Worm (Caenorhabditis elegans): ENCODE measurements around the gene C01B10.9.

Gene C01B10.9

DNA sequence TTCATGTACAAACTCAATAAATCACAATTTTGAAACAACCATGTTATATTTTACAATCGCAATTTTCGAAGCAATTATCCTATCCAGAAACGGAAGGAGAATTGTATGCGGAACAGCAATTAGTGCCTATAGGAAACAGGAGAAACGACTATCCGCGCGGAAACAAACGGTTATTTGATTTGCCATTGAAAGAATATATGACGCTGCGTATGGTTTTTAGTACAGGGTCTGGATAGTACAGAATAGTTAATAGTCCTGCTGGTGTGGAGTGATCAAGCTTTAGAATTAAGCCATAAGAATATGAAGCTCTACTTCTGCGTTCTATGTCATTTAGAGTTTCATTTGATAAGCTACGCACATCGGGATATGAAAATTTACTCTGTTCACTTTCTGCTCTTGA lies 14.9 kb downstream of the C01B10.9 start:
- TF ChIP-seq xbp-1 (tag; optimal IDR thresholded peaks at IDR 0.05) (no peak), blmp-1 (tag; optimal IDR thresholded peaks at IDR 0.05) (peak; percentile 3)

- no peak for TF ChIP-seq lsy-2 (tag; optimal IDR thresholded peaks at IDR 0.05)
- TF ChIP-seq zag-1 (tag; optimal IDR thresholded peaks at IDR 0.05) = no peak
- peak; percentile 73 for TF ChIP-seq lin-14 (GFP tag; optimal IDR thresholded peaks at IDR 0.05)
- TF ChIP-seq unc-30 (tag; optimal IDR thresholded peaks at IDR 0.05) = no peak
- TF ChIP-seq efl-1 (optimal IDR thresholded peaks at IDR 0.05) = no peak
- TF ChIP-seq efl-1 (GFP tag; optimal IDR thresholded peaks at IDR 0.05 in 1 of 2) = peak in 1 of 2 experiments; percentile 54
- TF ChIP-seq pax-3 (tag; optimal IDR thresholded peaks at IDR 0.05) = no peak
- TF ChIP-seq lin-13 (GFP tag; optimal IDR thresholded peaks at IDR 0.05) = no peak
- peak; percentile 15 for TF ChIP-seq rnt-1 (tag; optimal IDR thresholded peaks at IDR 0.05)
- no peak for TF ChIP-seq sup-37 (GFP tag; optimal IDR thresholded peaks at IDR 0.05)
- no peak for TF ChIP-seq xbp-1 (tag; optimal IDR thresholded peaks at IDR 0.05)
- TF ChIP-seq lin-15B (tag; optimal IDR thresholded peaks at IDR 0.05) = no peak
- TF ChIP-seq pqm-1 (tag; optimal IDR thresholded peaks at IDR 0.05) = no peak
- no peak for TF ChIP-seq nhr-90 (tag; optimal IDR thresholded peaks at IDR 0.05; ENCODE audit: poor library complexity)
- TF ChIP-seq mef-2 (tag; optimal IDR thresholded peaks at IDR 0.05) = no peak
- TF ChIP-seq snu-23 (GFP tag; optimal IDR thresholded peaks at IDR 0.05) = no peak
- TF ChIP-seq hpl-2 (GFP tag; optimal IDR thresholded peaks at IDR 0.05) = no peak
- TF ChIP-seq nhr-85 (tag) = no peak
- peak; percentile 14 for TF ChIP-seq tbx-2 (tag; optimal IDR thresholded peaks at IDR 0.05)
- no peak for TF ChIP-seq Y116A8C.19 (tag; optimal IDR thresholded peaks at IDR 0.05; ENCODE audit: borderline replicate concordance)
- TF ChIP-seq ztf-11 (tag; optimal IDR thresholded peaks at IDR 0.05) = peak in 1 of 2 experiments; percentile 43
- no peak for TF ChIP-seq isw-1 (GFP tag; IDR thresholded peaks at IDR 0.05)
- no peak for TF ChIP-seq ceh-82 (tag; optimal IDR thresholded peaks at IDR 0.05)
These were observed 16.6 kb downstream of the C01B10.9 start for ce11 chrIV:6648625-6649024.

ce11 chrIV:6652479-6653022 lies 20.5 kb downstream of the C01B10.9 start:
- TF ChIP-seq nhr-20 (tag; optimal IDR thresholded peaks at IDR 0.05) = peak; percentile 2
- TF ChIP-seq jun-1 (tag; optimal IDR thresholded peaks at IDR 0.05) = no peak
- no peak for TF ChIP-seq zip-4 (GFP tag; optimal IDR thresholded peaks at IDR 0.05)
- TF ChIP-seq C04F5.9 (tag; optimal IDR thresholded peaks at IDR 0.05) = no peak
- TF ChIP-seq nhr-19 (GFP tag; conservative IDR thresholded peaks at IDR 0.05) = no peak
- TF ChIP-seq lin-14 (GFP tag; optimal IDR thresholded peaks at IDR 0.05) = peak; percentile 52
- peak in 4 of 6 experiments; percentile 73 to 89 (median 84) for TF ChIP-seq elt-3 (tag; optimal IDR thresholded peaks at IDR 0.05)
- no peak for TF ChIP-seq ama-1 (optimal IDR thresholded peaks at IDR 0.05)
- TF ChIP-seq mab-9 (GFP tag; IDR thresholded peaks at IDR 0.05) = no peak
- TF ChIP-seq blmp-1 (tag; optimal IDR thresholded peaks at IDR 0.05) = peak; percentile 87
- no peak for TF ChIP-seq efl-1 (optimal IDR thresholded peaks at IDR 0.05)
- TF ChIP-seq efl-1 (GFP tag; optimal IDR thresholded peaks at IDR 0.05 in 1 of 2) = peak in 1 of 2 experiments; percentile 77
- no peak for TF ChIP-seq snpc-4 (tag; optimal IDR thresholded peaks at IDR 0.05)
- TF ChIP-seq hpl-2 (GFP tag; optimal IDR thresholded peaks at IDR 0.05) = no peak
- TF ChIP-seq unc-30 (tag; optimal IDR thresholded peaks at IDR 0.05) = no peak
- TF ChIP-seq snu-23 (GFP tag; optimal IDR thresholded peaks at IDR 0.05) = no peak
- TF ChIP-seq pag-3 (tag; optimal IDR thresholded peaks at IDR 0.05; ENCODE audit: borderline replicate concordance, insufficient read depth) = peak; percentile 64
- no peak for TF ChIP-seq lir-3 (tag; optimal IDR thresholded peaks at IDR 0.05; ENCODE audit: poor library complexity)
- no peak for TF ChIP-seq ceh-88 (GFP tag; IDR thresholded peaks at IDR 0.05)
- no peak for TF ChIP-seq unc-98 (GFP tag; IDR thresholded peaks at IDR 0.05)
- TF ChIP-seq nhr-77 (tag; optimal IDR thresholded peaks at IDR 0.05) = no peak
- TF ChIP-seq C16A3.4 (tag; optimal IDR thresholded peaks at IDR 0.05) = no peak
- TF ChIP-seq mdl-1 (tag; optimal IDR thresholded peaks at IDR 0.05) = no peak
